Fruit fly (Drosophila melanogaster) whole organism, embryonic: Measurements from ENCODE around the gene Als2.

ENCODE experiments used
- ATbp ChIP-seq: fragments of 200-800 bp; sonication (Bioruptor generic); optimal IDR thresholded peaks from 2 replicates; lab custom pipeline; 2017; ENCODE audit warnings: missing biosample characterization, mild to moderate bottlenecking, missing genetic modification characterization, missing genetic modification reagents
- Adf1 ChIP-seq: fragments of 200-800 bp; sonication (Bioruptor generic); IDR thresholded peaks from 2 replicates; pipeline ENCODE4 v1.3.6; 2022; ENCODE audit warnings: missing biosample characterization, missing genetic modification characterization
- Atf3 ChIP-seq: fragments of 200-800 bp; sonication (Bioruptor generic); optimal IDR thresholded peaks from 3 replicates; lab custom pipeline; 2016; ENCODE audit warnings: missing biosample characterization, missing genetic modification characterization
- B-H2 ChIP-seq: fragments of 200-800 bp; sonication (Bioruptor generic); optimal IDR thresholded peaks from 2 replicates; lab custom pipeline; 2018; ENCODE audit warnings: missing biosample characterization, mild to moderate bottlenecking, missing genetic modification characterization
- CG10209 ChIP-seq: fragments of 200-800 bp; sonication (Bioruptor generic); optimal IDR thresholded peaks from 3 replicates; lab custom pipeline; 2017; ENCODE audit warnings: missing biosample characterization, mild to moderate bottlenecking, missing genetic modification characterization, missing genetic modification reagents
- CG10431 ChIP-seq: fragments of 200-800 bp; sonication (Bioruptor generic); optimal IDR thresholded peaks from 3 replicates; lab custom pipeline; 2018; ENCODE audit warnings: missing biosample characterization, mild to moderate bottlenecking, missing genetic modification characterization
- CG11398 ChIP-seq: fragments of 200-800 bp; sonication (Bioruptor generic); optimal IDR thresholded peaks from 2 replicates; lab custom pipeline; 2016; ENCODE audit warnings: missing biosample characterization, missing genetic modification characterization
- CG12659 ChIP-seq: fragments of 200-800 bp; sonication (Bioruptor generic); optimal IDR thresholded peaks from 3 replicates; lab custom pipeline; 2017; ENCODE audit warnings: mild to moderate bottlenecking, missing biosample characterization, missing genetic modification reagents, missing genetic modification characterization
- CG13624 ChIP-seq: fragments of 200-800 bp; sonication (Bioruptor generic); optimal IDR thresholded peaks from 2 replicates; lab custom pipeline; 2016; ENCODE audit warnings: missing biosample characterization, missing genetic modification characterization
- CG14710 ChIP-seq: fragments of 200-800 bp; sonication (Bioruptor generic); optimal IDR thresholded peaks from 3 replicates; lab custom pipeline; 2019; ENCODE audit warnings: missing biosample characterization, mild to moderate bottlenecking, missing genetic modification characterization, moderate library complexity
- CG16813 ChIP-seq: fragments of 200-800 bp; sonication (Bioruptor generic); IDR thresholded peaks from 3 replicates; pipeline ENCODE4 v1.3.6; 2022; ENCODE audit warnings: missing biosample characterization, missing genetic modification characterization; ENCODE audit not compliant: partially characterized antibody
- CG33213 ChIP-seq: fragments of 200-800 bp; sonication (Bioruptor generic); optimal IDR thresholded peaks from 3 replicates; lab custom pipeline; 2016; ENCODE audit warnings: missing biosample characterization, missing genetic modification characterization
- CG34376 ChIP-seq: fragments of 200-800 bp; sonication (Bioruptor generic); optimal IDR thresholded peaks from 2 replicates; lab custom pipeline; 2018; ENCODE audit warnings: missing biosample characterization, mild to moderate bottlenecking, missing genetic modification characterization
- CG4328 ChIP-seq: fragments of 200-800 bp; sonication (Bioruptor generic); optimal IDR thresholded peaks from 3 replicates; lab custom pipeline; 2017; ENCODE audit warnings: missing biosample characterization, missing genetic modification reagents, missing genetic modification characterization
- CG6791 ChIP-seq: fragments of 200-800 bp; sonication (Bioruptor generic); IDR thresholded peaks from 3 replicates; pipeline ENCODE4 v1.3.6; 2022; ENCODE audit warnings: missing biosample characterization, missing genetic modification characterization; ENCODE audit not compliant: partially characterized antibody
- CG6813 ChIP-seq: fragments of 200-800 bp; sonication (Bioruptor generic); optimal IDR thresholded peaks from 2 replicates; lab custom pipeline; 2017; ENCODE audit warnings: missing biosample characterization, missing genetic modification characterization, mild to moderate bottlenecking, moderate library complexity, missing genetic modification reagents
- CG7357 ChIP-seq: fragments of 200-800 bp; sonication (Bioruptor generic); IDR thresholded peaks from 3 replicates; pipeline ENCODE4 v1.3.6; 2022; ENCODE audit warnings: missing biosample characterization, missing genetic modification characterization
- CG8478 ChIP-seq: fragments of >200 bp; optimal IDR thresholded peaks from 2 replicates; lab custom pipeline; 2018
- CG9817 ChIP-seq: fragments of 200-800 bp; sonication (Bioruptor generic); optimal IDR thresholded peaks from 2 replicates; lab custom pipeline; 2018; ENCODE audit warnings: missing biosample characterization, mild to moderate bottlenecking, missing genetic modification characterization, moderate library complexity
- Dll ChIP-seq: fragments of 200-800 bp; sonication (Bioruptor generic); IDR thresholded peaks from 4 replicates; pipeline ENCODE4 v1.3.6; 2022; ENCODE audit warnings: missing biosample characterization, missing genetic modification characterization; ENCODE audit not compliant: partially characterized antibody
- Doc2 ChIP-seq: fragments of 200-800 bp; sonication (Bioruptor generic); IDR thresholded peaks from 2 replicates; pipeline ENCODE4 v1.3.6; 2022; ENCODE audit warnings: missing biosample characterization, missing genetic modification characterization
- HLH4C ChIP-seq: fragments of 200-800 bp; sonication (Bioruptor generic); IDR thresholded peaks from 3 replicates; pipeline ENCODE4 v1.3.6; 2022; ENCODE audit warnings: missing biosample characterization, missing genetic modification characterization; ENCODE audit not compliant: partially characterized antibody
- Meics ChIP-seq: fragments of 200-800 bp; sonication (Bioruptor generic); optimal IDR thresholded peaks from 2 replicates; lab custom pipeline; 2017; ENCODE audit warnings: missing biosample characterization, mild to moderate bottlenecking, missing genetic modification characterization
- Nf-YA ChIP-seq: fragments of 200-800 bp; sonication (Bioruptor generic); IDR thresholded peaks from 2 replicates; pipeline ENCODE4 v1.3.6; 2022; ENCODE audit warnings: missing biosample characterization, missing genetic modification characterization
- Oaz ChIP-seq: fragments of 200-800 bp; sonication (Bioruptor generic); IDR thresholded peaks from 2 replicates; pipeline ENCODE4 v1.3.6; 2022; ENCODE audit warnings: missing biosample characterization, missing genetic modification characterization
- amos ChIP-seq: fragments of 200-800 bp; sonication (Bioruptor generic); IDR thresholded peaks from 2 replicates; pipeline ENCODE4 v1.3.6; 2022; ENCODE audit warnings: missing biosample characterization, missing genetic modification characterization; ENCODE audit not compliant: partially characterized antibody
- aop ChIP-seq: fragments of 200-800 bp; sonication (Bioruptor generic); IDR thresholded peaks from 2 replicates; pipeline ENCODE4 v1.3.6; 2022; ENCODE audit warnings: missing biosample characterization, missing genetic modification characterization
- bbx ChIP-seq: fragments of 200-800 bp; sonication (Bioruptor generic); IDR thresholded peaks from 2 replicates; pipeline ENCODE4 v1.3.6; 2022; ENCODE audit warnings: missing biosample characterization, missing genetic modification characterization; ENCODE audit not compliant: partially characterized antibody
- bcd ChIP-seq: fragments of 200-800 bp; sonication (Bioruptor generic); optimal IDR thresholded peaks from 2 replicates; lab custom pipeline; 2017; ENCODE audit warnings: missing biosample characterization, mild to moderate bottlenecking, missing genetic modification characterization
- bsh ChIP-seq, 2 experiments: fragments of 200-800 bp; sonication (Bioruptor generic); optimal IDR thresholded peaks; 2 replicates each; lab custom pipeline; 2017 to 2018; ENCODE audit warnings: mild to moderate bottlenecking in 2 of 2, missing biosample characterization in 2 of 2, missing genetic modification characterization in 2 of 2, moderate library complexity in 1 of 2
- caup ChIP-seq: fragments of 200-800 bp; sonication (Bioruptor generic); optimal IDR thresholded peaks from 3 replicates; lab custom pipeline; 2017; ENCODE audit warnings: missing biosample characterization, mild to moderate bottlenecking, missing genetic modification characterization, moderate library complexity; ENCODE audit not compliant: severe bottlenecking
- dan ChIP-seq: fragments of 200-800 bp; sonication (Bioruptor generic); IDR thresholded peaks from 2 replicates; pipeline ENCODE4 v1.3.6; 2022; ENCODE audit warnings: missing biosample characterization, missing genetic modification characterization
- dimm ChIP-seq: fragments of 200-800 bp; sonication (Bioruptor generic); IDR thresholded peaks from 2 replicates; pipeline ENCODE4 v1.3.6; 2022; ENCODE audit warnings: missing biosample characterization, missing genetic modification characterization
- dm ChIP-seq: fragments of 200-800 bp; sonication (Bioruptor generic); optimal IDR thresholded peaks from 3 replicates; lab custom pipeline; 2016; ENCODE audit warnings: missing biosample characterization, missing genetic modification characterization
- esg ChIP-seq: fragments of 200-800 bp; sonication (Bioruptor generic); conservative IDR thresholded peaks from 2 replicates; pipeline ENCODE4 v1.3.6; 2022; ENCODE audit warnings: missing biosample characterization, missing genetic modification characterization
- gcm ChIP-seq: fragments of 200-800 bp; sonication (Bioruptor generic); optimal IDR thresholded peaks from 2 replicates; lab custom pipeline; 2019; ENCODE audit warnings: missing biosample characterization, mild to moderate bottlenecking, missing genetic modification characterization, moderate library complexity
- grn ChIP-seq: fragments of 200-800 bp; sonication (Bioruptor generic); optimal IDR thresholded peaks from 3 replicates; lab custom pipeline; 2017; ENCODE audit warnings: missing biosample characterization, missing genetic modification characterization
- hb ChIP-seq: fragments of 200-800 bp; sonication (Bioruptor generic); IDR thresholded peaks from 3 replicates; pipeline ENCODE4 v1.3.6; 2022; ENCODE audit warnings: missing biosample characterization, missing genetic modification characterization; ENCODE audit not compliant: partially characterized antibody
- oc ChIP-seq: fragments of 200-800 bp; sonication (Bioruptor generic); optimal IDR thresholded peaks from 2 replicates; lab custom pipeline; 2018; ENCODE audit warnings: missing biosample characterization, mild to moderate bottlenecking, missing genetic modification characterization, moderate library complexity
- p53 ChIP-seq: fragments of 200-800 bp; sonication (Bioruptor generic); optimal IDR thresholded peaks from 2 replicates; lab custom pipeline; 2016; ENCODE audit warnings: missing biosample characterization, missing genetic modification characterization
- pho ChIP-seq: fragments of 200-800 bp; sonication (Bioruptor generic); optimal IDR thresholded peaks from 2 replicates; lab custom pipeline; 2016; ENCODE audit warnings: missing biosample characterization, missing genetic modification characterization
- pnt ChIP-seq: fragments of 200-800 bp; sonication (Bioruptor generic); optimal IDR thresholded peaks from 3 replicates; lab custom pipeline; 2016; ENCODE audit warnings: missing biosample characterization, missing genetic modification characterization
- pum ChIP-seq: fragments of 200-800 bp; sonication (Bioruptor generic); optimal IDR thresholded peaks from 2 replicates; lab custom pipeline; 2016; ENCODE audit warnings: missing biosample characterization, missing genetic modification characterization
- run ChIP-seq: fragments of 200-800 bp; sonication (Bioruptor generic); optimal IDR thresholded peaks from 3 replicates; lab custom pipeline; 2018; ENCODE audit warnings: missing biosample characterization, mild to moderate bottlenecking, missing genetic modification characterization
- scrt ChIP-seq: fragments of 200-800 bp; sonication (Bioruptor generic); optimal IDR thresholded peaks from 2 replicates; lab custom pipeline; 2018; ENCODE audit warnings: missing biosample characterization, mild to moderate bottlenecking, missing genetic modification characterization, moderate library complexity
- sens ChIP-seq: fragments of 200-800 bp; sonication (Bioruptor generic); peaks from one replicate; lab custom pipeline; 2016; ENCODE audit warnings: missing biosample characterization, missing genetic modification characterization
- sim ChIP-seq: fragments of 200-800 bp; sonication (Bioruptor generic); IDR thresholded peaks from 2 replicates; pipeline ENCODE4 v1.3.6; 2022; ENCODE audit warnings: missing biosample characterization, missing genetic modification characterization
- sisA ChIP-seq: fragments of 200-800 bp; sonication (Bioruptor generic); IDR thresholded peaks from 2 replicates; pipeline ENCODE4 v1.3.6; 2022; ENCODE audit warnings: missing biosample characterization, missing genetic modification characterization
- zf30C ChIP-seq: fragments of 200-800 bp; sonication (Bioruptor generic); optimal IDR thresholded peaks from 3 replicates; lab custom pipeline; 2018; ENCODE audit warnings: missing biosample characterization, mild to moderate bottlenecking, missing genetic modification characterization
- zfh1 ChIP-seq: fragments of 200-800 bp; sonication (Bioruptor generic); IDR thresholded peaks from 3 replicates; pipeline ENCODE4 v1.3.6; 2022; ENCODE audit warnings: missing biosample characterization, missing genetic modification characterization

The Als2 gene

dm6 chr3L:21626036-21626614 is 53.4 kb downstream of the Als2 start (continued):
- TF ChIP-seq CG8478 (lab: Kevin White, UChicago) (no peak), aop (GFP tag; lab: Robert Waterston, UW) (no peak), dm (GFP tag; lab: Kevin White, UChicago) (peak; percentile 5), Atf3 (GFP tag; lab: Kevin White, UChicago) (no peak), CG4328 (GFP tag; lab: Kevin White, UChicago) (no peak), pum (no peak), CG9817 (tag; lab: Kevin White, UChicago) (no peak), amos (GFP tag; lab: Robert Waterston, UW) (peak; percentile 81; the same call in 1 of the 2 replicates), dan (GFP tag; lab: Robert Waterston, UW) (no peak), pnt (GFP tag; lab: Kevin White, UChicago) (no peak), Dll (GFP tag; lab: Robert Waterston, UW) (peak; percentile 79), CG13624 (GFP tag; lab: Kevin White, UChicago) (no peak), CG6813 (GFP tag; lab: Kevin White, UChicago) (no peak), Meics (no peak), CG14710 (tag; lab: Kevin White, UChicago) (peak; percentile 52), hb (GFP tag; lab: Robert Waterston, UW) (peak; percentile 64; the same call in 1 of the 3 replicates), CG16813 (GFP tag; lab: Robert Waterston, UW) (peak; percentile 69), B-H2 (GFP tag; lab: Kevin White, UChicago) (no peak), run (tag; lab: Kevin White, UChicago) (no peak), CG10431 (GFP tag; lab: Kevin White, UChicago) (no peak), oc (tag; lab: Kevin White, UChicago) (no peak), zf30C (GFP tag; lab: Kevin White, UChicago) (no peak), CG34376 (GFP tag; lab: Kevin White, UChicago) (no peak), CG12659 (GFP tag; lab: Kevin White, UChicago) (peak; percentile 38), bsh (GFP tag; optimal IDR thresholded peaks at IDR 0.05; lab: Kevin White, UChicago) (no peak), sim (no peak), zfh1 (GFP tag; lab: Robert Waterston, UW) (no peak), p53 (GFP tag; lab: Kevin White, UChicago) (no peak), Adf1 (GFP tag; lab: Robert Waterston, UW) (no peak), grn (GFP tag; lab: Kevin White, UChicago) (no peak), CG10209 (no peak), esg (no peak), pho (no peak), CG7357 (GFP tag; lab: Robert Waterston, UW) (no peak), gcm (no peak), ATbp (GFP tag; lab: Kevin White, UChicago) (no peak), sisA (no peak), Doc2 (GFP tag; lab: Robert Waterston, UW) (no peak), CG33213 (GFP tag; lab: Kevin White, UChicago) (no peak), CG6791 (GFP tag; lab: Robert Waterston, UW) (no peak), bbx (peak; percentile 71; the same call in 1 of the 2 replicates), Oaz (no peak), caup (GFP tag; lab: Kevin White, UChicago) (no peak), dimm (GFP tag; lab: Robert Waterston, UW) (no peak), CG11398 (GFP tag; lab: Kevin White, UChicago) (no peak), sens (GFP tag; lab: Kevin White, UChicago) (peak; percentile 9), HLH4C (GFP tag; lab: Robert Waterston, UW) (peak; percentile 68), bcd (no peak), Nf-YA (GFP tag; lab: Robert Waterston, UW) (no peak), scrt (GFP tag; lab: Kevin White, UChicago) (no peak)
